Worm (Caenorhabditis elegans): ENCODE measurements around the gene F44E5.4.

F44E5.4 gene

ce11 chrII:11746782-11747288 is 12.3 kb downstream of the F44E5.4 start (continued):
- TF ChIP-seq snpc-4 (tag; optimal IDR thresholded peaks at IDR 0.05) (peak; percentile 42), ceh-90 (tag; optimal IDR thresholded peaks at IDR 0.05) (no peak), lin-39 (tag; optimal IDR thresholded peaks at IDR 0.05) (no peak), isw-1 (GFP tag; IDR thresholded peaks at IDR 0.05) (peak; percentile 39), elt-3 (tag; optimal IDR thresholded peaks at IDR 0.05) (no peak), nhr-237 (tag; optimal IDR thresholded peaks at IDR 0.05) (no peak), unc-62 (GFP tag; optimal IDR thresholded peaks at IDR 0.05) (no peak), nhr-20 (tag; optimal IDR thresholded peaks at IDR 0.05) (peak; percentile 41), lir-3 (tag; optimal IDR thresholded peaks at IDR 0.05; ENCODE audit: poor library complexity) (peak; percentile 55), elt-2 (tag; optimal IDR thresholded peaks at IDR 0.05) (no peak), hlh-4 (tag; optimal IDR thresholded peaks at IDR 0.05) (no peak), C34B4.2 (tag; optimal IDR thresholded peaks at IDR 0.05) (no peak), mab-9 (GFP tag; IDR thresholded peaks at IDR 0.05) (peak; percentile 72), pqm-1 (tag; optimal IDR thresholded peaks at IDR 0.05) (no peak), ces-1 (GFP tag; optimal IDR thresholded peaks at IDR 0.05) (no peak), alr-1 (tag; optimal IDR thresholded peaks at IDR 0.05; ENCODE audit: borderline replicate concordance) (no peak), ets-5 (GFP tag; IDR thresholded peaks at IDR 0.05) (no peak), ztf-11 (tag; optimal IDR thresholded peaks at IDR 0.05) (peak in 1 of 2 experiments; percentile 70), fos-1 (tag; optimal IDR thresholded peaks at IDR 0.05) (peak; percentile 39), tbx-2 (tag; optimal IDR thresholded peaks at IDR 0.05) (peak; percentile 80), zip-4 (GFP tag; optimal IDR thresholded peaks at IDR 0.05) (peak; percentile 34), xbp-1 (tag; optimal IDR thresholded peaks at IDR 0.05) (peak; percentile 42), grh-1 (GFP tag; IDR thresholded peaks at IDR 0.05) (no peak), nhr-47 (tag; optimal IDR thresholded peaks at IDR 0.05) (peak; percentile 77), ztf-4 (tag; optimal IDR thresholded peaks at IDR 0.05) (peak; percentile 31), tlp-1 (tag; optimal IDR thresholded peaks at IDR 0.05) (no peak), unc-86 (tag; optimal IDR thresholded peaks at IDR 0.05) (peak; percentile 81), lin-15B (tag; optimal IDR thresholded peaks at IDR 0.05) (no peak), egl-27 (tag; optimal IDR thresholded peaks at IDR 0.05) (no peak), hlh-17 (GFP tag; optimal IDR thresholded peaks at IDR 0.05; ENCODE audit: borderline replicate concordance) (no peak), unc-30 (tag; optimal IDR thresholded peaks at IDR 0.05) (no peak), lin-35 (GFP tag; optimal IDR thresholded peaks at IDR 0.05) (peak in 1 of 2 experiments; percentile 41), C04F5.9 (tag; optimal IDR thresholded peaks at IDR 0.05) (no peak), lsy-2 (tag; optimal IDR thresholded peaks at IDR 0.05) (peak; percentile 1 to 57), mep-1 (tag; optimal IDR thresholded peaks at IDR 0.05) (no peak), aly-2 (tag; optimal IDR thresholded peaks at IDR 0.05) (no peak), mef-2 (tag; optimal IDR thresholded peaks at IDR 0.05) (peak; percentile 56), egl-13 (tag; optimal IDR thresholded peaks at IDR 0.05) (peak; percentile 69), pax-3 (tag; optimal IDR thresholded peaks at IDR 0.05) (peak; percentile 74), dsc-1 (tag; optimal IDR thresholded peaks at IDR 0.05) (peak; percentile 71), nhr-71 (tag; optimal IDR thresholded peaks at IDR 0.05) (peak; percentile 83), nhr-28 (tag; optimal IDR thresholded peaks at IDR 0.05) (no peak), F16B12.6 (tag; optimal IDR thresholded peaks at IDR 0.05) (peak; percentile 0), mdl-1 (tag; optimal IDR thresholded peaks at IDR 0.05) (no peak), snu-23 (GFP tag; optimal IDR thresholded peaks at IDR 0.05) (peak; percentile 69), C16A3.4 (tag; optimal IDR thresholded peaks at IDR 0.05) (peak; percentile 30), ceh-8 (GFP tag; optimal IDR thresholded peaks at IDR 0.05) (peak; percentile 89), nhr-76 (tag; optimal IDR thresholded peaks at IDR 0.05) (no peak)
